Worm (Caenorhabditis elegans) whole organism, L2 larva: ENCODE measurements around the gene dgk-3.

Experiments used
- C34F6.9 ChIP-seq: fragments of 150-350 bp; optimal IDR thresholded peaks from 2 replicates; lab custom pipeline; 2014; ENCODE audit warnings: missing biosample characterization, missing genetic modification characterization
- F13H6.1 ChIP-seq: sonication (generic microtip); optimal IDR thresholded peaks from 2 replicates; lab custom pipeline; 2016; ENCODE audit warnings: missing genetic modification characterization, missing compliant biosample characterization
- R02D3.7 ChIP-seq: fragments of 150-350 bp; optimal IDR thresholded peaks from 2 replicates; lab custom pipeline; 2014; ENCODE audit warnings: missing biosample characterization, missing genetic modification characterization
- ZK546.5 ChIP-seq: sonication (generic microtip); optimal IDR thresholded peaks from 2 replicates; lab custom pipeline; 2017; ENCODE audit warnings: missing biosample characterization, missing genetic modification characterization
- alr-1 ChIP-seq: fragments of 150-350 bp; optimal IDR thresholded peaks from 2 replicates; lab custom pipeline; 2014; ENCODE audit warnings: missing biosample characterization, missing genetic modification characterization
- aly-2 ChIP-seq: fragments of 150-350 bp; optimal IDR thresholded peaks from 2 replicates; lab custom pipeline; 2014; ENCODE audit warnings: missing biosample characterization, missing genetic modification characterization
- ama-1 ChIP-seq: fragments of 150-350 bp; optimal IDR thresholded peaks from 2 replicates; lab custom pipeline; 2018; ENCODE audit warnings: inconsistent platforms
- blmp-1 ChIP-seq: sonication (generic microtip); optimal IDR thresholded peaks from 2 replicates; lab custom pipeline; 2017; ENCODE audit warnings: missing genetic modification characterization, mild to moderate bottlenecking, missing compliant biosample characterization, antibody characterized with exemption, moderate library complexity; ENCODE audit not compliant: insufficient read depth
- crh-2 ChIP-seq: sonication (generic microtip); optimal IDR thresholded peaks from 2 replicates; lab custom pipeline; 2017; ENCODE audit warnings: missing biosample characterization, missing genetic modification characterization
- dmd-4 ChIP-seq: sonication (generic microtip); optimal IDR thresholded peaks from 2 replicates; lab custom pipeline; 2017; ENCODE audit warnings: missing biosample characterization, missing genetic modification characterization
- egl-27 ChIP-seq: sonication (generic microtip); optimal IDR thresholded peaks from 3 replicates; lab custom pipeline; 2017; ENCODE audit warnings: missing biosample characterization, missing genetic modification reagents, missing genetic modification characterization
- elt-1 ChIP-seq: fragments of 150-350 bp; optimal IDR thresholded peaks from 2 replicates; lab custom pipeline; 2014; ENCODE audit warnings: missing biosample characterization, missing genetic modification characterization
- elt-3 ChIP-seq: sonication (generic microtip); optimal IDR thresholded peaks from 2 replicates; lab custom pipeline; 2017; ENCODE audit warnings: missing biosample characterization, missing genetic modification characterization
- gmeb-1 ChIP-seq: fragments of 150-350 bp; optimal IDR thresholded peaks from 2 replicates; lab custom pipeline; 2014; ENCODE audit warnings: missing biosample characterization, missing genetic modification characterization
- lin-13 ChIP-seq: fragments of 150-350 bp; optimal IDR thresholded peaks from 2 replicates; lab custom pipeline; 2014; ENCODE audit warnings: missing biosample characterization, missing genetic modification reagents, missing genetic modification characterization
- lin-39 ChIP-seq: fragments of 150-350 bp; optimal IDR thresholded peaks from 2 replicates; lab custom pipeline; 2014; ENCODE audit warnings: missing biosample characterization, missing genetic modification reagents, missing genetic modification characterization
- lsy-2 ChIP-seq, 2 experiments: fragments of 150-350 bp in 1 of 2; sonication (generic microtip) in 1 of 2; optimal IDR thresholded peaks; 2 replicates each; lab custom pipeline; 2014 to 2017; ENCODE audit warnings: missing biosample characterization in 2 of 2, missing genetic modification characterization in 2 of 2
- mab-5 ChIP-seq: fragments of 150-350 bp; optimal IDR thresholded peaks from 2 replicates; lab custom pipeline; 2014; ENCODE audit warnings: missing biosample characterization, missing genetic modification characterization
- mbf-1 ChIP-seq: sonication (generic microtip); optimal IDR thresholded peaks from 2 replicates; lab custom pipeline; 2017; ENCODE audit warnings: missing biosample characterization, missing genetic modification characterization
- mdl-1 ChIP-seq, 2 experiments: fragments of 150-350 bp in 1 of 2; sonication (generic microtip) in 1 of 2; optimal IDR thresholded peaks; 2 replicates each; lab custom pipeline; 2017; ENCODE audit warnings: missing biosample characterization in 2 of 2, missing genetic modification characterization in 2 of 2
- nhr-10 ChIP-seq: sonication (generic microtip); optimal IDR thresholded peaks from 2 replicates; lab custom pipeline; 2017; ENCODE audit warnings: missing biosample characterization, missing genetic modification characterization
- nhr-11 ChIP-seq: fragments of 150-350 bp; optimal IDR thresholded peaks from 2 replicates; lab custom pipeline; 2014; ENCODE audit warnings: missing biosample characterization, missing genetic modification characterization
- nhr-21 ChIP-seq: fragments of 150-350 bp; optimal IDR thresholded peaks from 2 replicates; lab custom pipeline; 2014; ENCODE audit warnings: missing biosample characterization, missing genetic modification characterization
- nhr-6 ChIP-seq: fragments of 150-350 bp; optimal IDR thresholded peaks from 2 replicates; lab custom pipeline; 2014; ENCODE audit warnings: missing biosample characterization, missing genetic modification characterization
- peb-1 ChIP-seq: fragments of 150-350 bp; optimal IDR thresholded peaks from 2 replicates; lab custom pipeline; 2014; ENCODE audit warnings: missing biosample characterization, missing genetic modification characterization
- sem-4 ChIP-seq: fragments of 150-350 bp; optimal IDR thresholded peaks from 2 replicates; lab custom pipeline; 2014; ENCODE audit warnings: missing biosample characterization, missing genetic modification reagents, missing genetic modification characterization
- skn-1 ChIP-seq: sonication (generic microtip); optimal IDR thresholded peaks from 2 replicates; lab custom pipeline; 2017; ENCODE audit warnings: missing biosample characterization, missing genetic modification characterization
- sma-3 ChIP-seq: sonication (generic microtip); optimal IDR thresholded peaks from 2 replicates; lab custom pipeline; 2016; ENCODE audit warnings: missing genetic modification reagents, missing genetic modification characterization, missing compliant biosample characterization
- unc-39 ChIP-seq: fragments of 150-350 bp; optimal IDR thresholded peaks from 2 replicates; lab custom pipeline; 2014; ENCODE audit warnings: missing biosample characterization, missing genetic modification characterization
- unc-62 ChIP-seq: fragments of 150-350 bp; optimal IDR thresholded peaks from 2 replicates; lab custom pipeline; 2014; ENCODE audit warnings: missing biosample characterization, missing genetic modification reagents, missing genetic modification characterization
- zag-1 ChIP-seq: fragments of 150-350 bp; optimal IDR thresholded peaks from 2 replicates; lab custom pipeline; 2014; ENCODE audit warnings: missing biosample characterization, missing genetic modification characterization
- ztf-1 ChIP-seq: fragments of 200-800 bp; sonication (Bioruptor generic); conservative IDR thresholded peaks from 2 replicates; pipeline ENCODE4 v1.3.6; 2022; ENCODE audit warnings: missing genetic modification characterization, missing compliant biosample characterization
- ztf-4 ChIP-seq: fragments of 150-350 bp; optimal IDR thresholded peaks from 2 replicates; lab custom pipeline; 2014; ENCODE audit warnings: missing biosample characterization, missing genetic modification characterization

dgk-3 gene

ce11 chrIII:9162634-9163118 is at the start of gene dgk-3:
Gene dgk-3 (plus strand): TSS chrIII:9163068.
- no peak for TF ChIP-seq ztf-4 (tag; lab: Kevin White, UChicago)
- no peak for TF ChIP-seq C34F6.9 (tag; lab: Kevin White, UChicago)
- no peak for TF ChIP-seq lin-13 (GFP tag; lab: Kevin White, UChicago)
- TF ChIP-seq mab-5 (tag; lab: Kevin White, UChicago), result no peak
- no peak for TF ChIP-seq elt-1 (tag; lab: Kevin White, UChicago)
- no peak for TF ChIP-seq ztf-1 (GFP tag; lab: Robert Waterston, UW)
- no peak for TF ChIP-seq lin-39 (tag; lab: Kevin White, UChicago)
- no peak for TF ChIP-seq egl-27 (tag; lab: Kevin White, UChicago)
- TF ChIP-seq alr-1, result no peak
- TF ChIP-seq mdl-1 (tag; optimal IDR thresholded peaks at IDR 0.05; lab: Kevin White, UChicago), result no peak
- TF ChIP-seq R02D3.7 (tag; lab: Kevin White, UChicago), result no peak
- no peak for TF ChIP-seq nhr-6 (tag; lab: Kevin White, UChicago)
- TF ChIP-seq nhr-21 (tag; lab: Kevin White, UChicago), result no peak
- no peak for TF ChIP-seq peb-1 (tag; lab: Kevin White, UChicago)
- TF ChIP-seq elt-3 (tag; lab: Kevin White, UChicago), result no peak
- TF ChIP-seq skn-1 (tag; lab: Kevin White, UChicago), result no peak
- no peak for TF ChIP-seq ZK546.5 (tag; lab: Kevin White, UChicago)
- TF ChIP-seq nhr-10 (tag; lab: Kevin White, UChicago), result no peak
- TF ChIP-seq sma-3 (GFP tag; lab: Kevin White, UChicago), result no peak

- TF ChIP-seq ama-1 (lab: Kevin White, UChicago) (no peak), nhr-6 (tag; lab: Kevin White, UChicago) (no peak), gmeb-1 (tag; lab: Kevin White, UChicago) (no peak), zag-1 (tag; lab: Kevin White, UChicago) (no peak), F13H6.1 (tag; lab: Kevin White, UChicago) (no peak), alr-1 (no peak), mdl-1 (tag; optimal IDR thresholded peaks at IDR 0.05; lab: Kevin White, UChicago) (no peak), mab-5 (tag; lab: Kevin White, UChicago) (no peak), crh-2 (tag; lab: Kevin White, UChicago) (no peak), aly-2 (tag; lab: Kevin White, UChicago) (no peak), dmd-4 (no peak), nhr-21 (tag; lab: Kevin White, UChicago) (no peak), sma-3 (GFP tag; lab: Kevin White, UChicago) (no peak), R02D3.7 (tag; lab: Kevin White, UChicago) (no peak), lsy-2 (tag; optimal IDR thresholded peaks at IDR 0.05; lab: Kevin White, UChicago) (no peak), sem-4 (no peak), egl-27 (tag; lab: Kevin White, UChicago) (no peak), nhr-11 (tag; lab: Kevin White, UChicago) (no peak), lin-13 (GFP tag; lab: Kevin White, UChicago) (no peak)
These were observed 48.8 kb upstream of the dgk-3 start for ce11 chrIII:9114076-9114475.

ce11 chrIII:9114649-9115048 is 48.2 kb upstream of the dgk-3 start, which contains the start of gene ZK512.1:
Gene ZK512.1 (plus strand): TSS chrIII:9114949.
- TF ChIP-seq ztf-1 (GFP tag; lab: Robert Waterston, UW) (no peak), elt-1 (tag; lab: Kevin White, UChicago) (no peak), lin-13 (GFP tag; lab: Kevin White, UChicago) (no peak), mbf-1 (no peak), unc-39 (no peak), F13H6.1 (tag; lab: Kevin White, UChicago) (no peak), C34F6.9 (tag; lab: Kevin White, UChicago) (no peak), nhr-10 (tag; lab: Kevin White, UChicago) (no peak)
- TF ChIP-seq, all 48 proteins: peak for 0

- no peak for TF ChIP-seq blmp-1 (tag; lab: Kevin White, UChicago)
- TF ChIP-seq unc-62 (GFP tag; lab: Kevin White, UChicago), result no peak
- TF ChIP-seq nhr-10 (tag; lab: Kevin White, UChicago), result no peak
- no peak for TF ChIP-seq lsy-2 (tag; optimal IDR thresholded peaks at IDR 0.05; lab: Kevin White, UChicago)
- TF ChIP-seq crh-2 (tag; lab: Kevin White, UChicago), result no peak
These were observed 47.1 kb upstream of the dgk-3 start for ce11 chrIII:9115745-9116144.
